Fruit fly (Drosophila melanogaster): ENCODE results near the gene Cyp4s3.

The Cyp4s3 gene

dm6 chrX:15076606-15077005 is 39.7 kb downstream of the Cyp4s3 start (continued):
- no peak for TF ChIP-seq CG1529 (GFP tag; optimal IDR thresholded peaks at IDR 0.05)
- peak; percentile 37; the same call in 1 of the 2 replicates for TF ChIP-seq CG4730 (GFP tag; IDR thresholded peaks at IDR 0.05)
- no peak for TF ChIP-seq wdn (GFP tag; IDR thresholded peaks at IDR 0.05)
- no peak for TF ChIP-seq btn (GFP tag; optimal IDR thresholded peaks at IDR 0.05)
- TF ChIP-seq CG2202 (tag; optimal IDR thresholded peaks at IDR 0.05): no peak
- no peak for TF ChIP-seq Side (GFP tag; optimal IDR thresholded peaks at IDR 0.05)
- peak; percentile 15; the same call in 1 of the 2 replicates for TF ChIP-seq CG9932 (GFP tag; IDR thresholded peaks at IDR 0.05)
- TF ChIP-seq wor (GFP tag; IDR thresholded peaks at IDR 0.05): no peak
- TF ChIP-seq pho (GFP tag; optimal IDR thresholded peaks at IDR 0.05): no peak
- TF ChIP-seq Asciz (GFP tag; optimal IDR thresholded peaks at IDR 0.05): no peak
- no peak for TF ChIP-seq CG11696 (GFP tag; IDR thresholded peaks at IDR 0.05)
- TF ChIP-seq CHES-1-like (GFP tag; optimal IDR thresholded peaks at IDR 0.05): no peak
- no peak for TF ChIP-seq Ssrp (tag; optimal IDR thresholded peaks at IDR 0.05)
- no peak for TF ChIP-seq CG14014 (GFP tag; IDR thresholded peaks at IDR 0.05)
- peak; percentile 23 for TF ChIP-seq yki (optimal IDR thresholded peaks at IDR 0.05)
- no peak for TF ChIP-seq HLH54F (GFP tag; optimal IDR thresholded peaks at IDR 0.05)
- no peak for TF ChIP-seq cas (GFP tag; IDR thresholded peaks at IDR 0.05)
- no peak for TF ChIP-seq CG12071 (GFP tag; optimal IDR thresholded peaks at IDR 0.05)
- TF ChIP-seq Xbp1 (GFP tag; optimal IDR thresholded peaks at IDR 0.05): no peak
- no peak for TF ChIP-seq CG14710 (tag; optimal IDR thresholded peaks at IDR 0.05)
- no peak for TF ChIP-seq dmrt11E (tag; optimal IDR thresholded peaks at IDR 0.05)
- TF ChIP-seq hth (optimal IDR thresholded peaks at IDR 0.05): no peak
- TF ChIP-seq Taf1 (GFP tag; IDR thresholded peaks at IDR 0.05): no peak
- 0 out of 3 replicates have a peak, but pooled peaks have one; percentile 41 for TF ChIP-seq row (GFP tag; IDR thresholded peaks at IDR 0.05)
- TF ChIP-seq CG11504 (tag; optimal IDR thresholded peaks at IDR 0.05): peak; percentile 88
- peak; percentile 36; the same call in 1 of the 2 replicates for TF ChIP-seq slbo (GFP tag; IDR thresholded peaks at IDR 0.05)
- TF ChIP-seq Sox100B (GFP tag; optimal IDR thresholded peaks at IDR 0.05): no peak
- TF ChIP-seq CG31388 (GFP tag; optimal IDR thresholded peaks at IDR 0.05): no peak
- TF ChIP-seq Dfd (GFP tag; optimal IDR thresholded peaks at IDR 0.05): no peak
- no peak for TF ChIP-seq CG17802 (tag; optimal IDR thresholded peaks at IDR 0.05)
- peak; percentile 22; the same call in 1 of the 2 replicates for TF ChIP-seq Xrp1 (GFP tag; IDR thresholded peaks at IDR 0.05)
- no peak for TF ChIP-seq CG7372 (GFP tag; IDR thresholded peaks at IDR 0.05)
- TF ChIP-seq CG13775 (GFP tag; optimal IDR thresholded peaks at IDR 0.05): no peak
- TF ChIP-seq CG1647 (GFP tag; optimal IDR thresholded peaks at IDR 0.05): no peak
- TF ChIP-seq CG6175 (GFP tag; IDR thresholded peaks at IDR 0.05): no peak
- no peak for TF ChIP-seq nom (GFP tag; optimal IDR thresholded peaks at IDR 0.05)
- peak; percentile 22; the same call in 1 of the 2 replicates for TF ChIP-seq Ptx1 (GFP tag; IDR thresholded peaks at IDR 0.05)
- TF ChIP-seq Meics (GFP tag; optimal IDR thresholded peaks at IDR 0.05): no peak
- TF ChIP-seq CrebB (tag; optimal IDR thresholded peaks at IDR 0.05): no peak
- peak; percentile 65 for TF ChIP-seq CG8388 (GFP tag; optimal IDR thresholded peaks at IDR 0.05)
- TF ChIP-seq CG7745 (tag; optimal IDR thresholded peaks at IDR 0.05): no peak
- TF ChIP-seq CG17328 (GFP tag; IDR thresholded peaks at IDR 0.05): no peak
- no peak for TF ChIP-seq CkIIα-i1 (GFP tag; IDR thresholded peaks at IDR 0.05)

dm6 chrX:15076038-15076575 is 40.2 kb downstream of the Cyp4s3 start, which contains the start of gene Lsd-2:
Gene Lsd-2 (minus strand): TSS chrX:15076220.
- TF ChIP-seq CG1832 (GFP tag; optimal IDR thresholded peaks at IDR 0.05) (no peak), HHEX (GFP tag; optimal IDR thresholded peaks at IDR 0.05) (peak; percentile 24), Xbp1 (GFP tag; optimal IDR thresholded peaks at IDR 0.05) (peak; percentile 33), sob (GFP tag; IDR thresholded peaks at IDR 0.05) (0 out of 2 replicates have a peak, but pooled peaks have one; percentile 30), HLHmδ (GFP tag; optimal IDR thresholded peaks at IDR 0.05) (no peak), CG7786 (GFP tag; optimal IDR thresholded peaks at IDR 0.05) (peak; percentile 5), CG2120 (GFP tag; optimal IDR thresholded peaks at IDR 0.05) (peak; percentile 38), Bdp1 (GFP tag; optimal IDR thresholded peaks at IDR 0.05) (no peak), gro (GFP tag; optimal IDR thresholded peaks at IDR 0.05) (peak; percentile 78), bbx (GFP tag; IDR thresholded peaks at IDR 0.05; ENCODE audit: partially characterized antibody) (peak; percentile 60; the same call in 1 of the 2 replicates), D19B (GFP tag; optimal IDR thresholded peaks at IDR 0.05) (peak; percentile 45), CG6791 (GFP tag; IDR thresholded peaks at IDR 0.05; ENCODE audit: partially characterized antibody) (peak; percentile 46; the same call in 1 of the 3 replicates)

Data from whole organism, embryonic.